Worm (Caenorhabditis elegans): ENCODE measurements around the gene gtap-2.

Gene gtap-2

DNA sequence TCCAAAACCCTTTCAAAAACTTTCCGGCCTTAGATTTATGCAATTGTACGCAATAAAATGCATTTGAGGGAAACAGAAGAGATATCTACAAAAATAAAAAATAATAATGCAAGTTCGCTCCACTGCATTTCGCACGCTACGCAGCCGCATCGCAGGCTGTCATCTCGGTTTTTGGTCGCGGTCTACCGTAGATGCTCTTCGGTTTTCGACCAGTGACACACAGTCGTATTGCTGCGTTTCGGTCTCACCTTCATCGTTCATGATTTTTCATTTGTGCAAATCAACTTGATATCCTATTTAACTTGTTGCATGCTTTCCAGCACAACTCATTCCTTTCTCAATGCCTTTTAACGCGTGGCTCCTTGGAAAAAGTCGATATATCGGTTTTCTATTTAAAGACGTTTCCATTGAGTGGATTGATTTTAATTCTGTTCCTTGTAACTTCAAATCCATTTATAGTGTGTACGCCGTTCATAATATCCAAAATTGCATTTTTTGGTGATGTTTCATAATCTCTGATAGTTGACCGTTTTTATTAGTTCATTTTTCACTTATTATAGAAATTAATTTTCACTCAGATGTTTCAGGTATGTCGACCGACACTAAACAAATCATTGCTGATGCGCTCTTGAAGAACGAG is 27.6 kb upstream of the gtap-2 start, which contains the start of gene vha-1 (continued):
- TF ChIP-seq fos-1 (tag; optimal IDR thresholded peaks at IDR 0.05): peak; percentile 99
- TF ChIP-seq ama-1 (optimal IDR thresholded peaks at IDR 0.05): peak; percentile 78
- TF ChIP-seq zag-1 (tag; optimal IDR thresholded peaks at IDR 0.05): peak; percentile 69
- TF ChIP-seq nhr-237 (tag; optimal IDR thresholded peaks at IDR 0.05): no peak
- TF ChIP-seq ZK546.5 (tag; optimal IDR thresholded peaks at IDR 0.05): peak; percentile 42
- TF ChIP-seq nhr-77 (tag; optimal IDR thresholded peaks at IDR 0.05): no peak
- TF ChIP-seq Y55F3AM.14 (GFP tag; optimal IDR thresholded peaks at IDR 0.05): no peak
- TF ChIP-seq blmp-1 (tag; optimal IDR thresholded peaks at IDR 0.05; ENCODE audit: insufficient read depth): peak; percentile 56
- peak; percentile 75 for TF ChIP-seq nhr-25 (tag; optimal IDR thresholded peaks at IDR 0.05)
- peak; percentile 83 for TF ChIP-seq sma-3 (GFP tag; optimal IDR thresholded peaks at IDR 0.05)
- peak; percentile 79 for TF ChIP-seq gmeb-1 (tag; optimal IDR thresholded peaks at IDR 0.05)
- TF ChIP-seq lsy-2 (tag; optimal IDR thresholded peaks at IDR 0.05): peak; percentile 78 to 94
- TF ChIP-seq alr-1 (tag; optimal IDR thresholded peaks at IDR 0.05): no peak
- TF ChIP-seq peb-1 (tag; optimal IDR thresholded peaks at IDR 0.05): no peak
- TF ChIP-seq nhr-23 (tag; optimal IDR thresholded peaks at IDR 0.05): no peak
- no peak for TF ChIP-seq sem-4 (tag; optimal IDR thresholded peaks at IDR 0.05)

DNA sequence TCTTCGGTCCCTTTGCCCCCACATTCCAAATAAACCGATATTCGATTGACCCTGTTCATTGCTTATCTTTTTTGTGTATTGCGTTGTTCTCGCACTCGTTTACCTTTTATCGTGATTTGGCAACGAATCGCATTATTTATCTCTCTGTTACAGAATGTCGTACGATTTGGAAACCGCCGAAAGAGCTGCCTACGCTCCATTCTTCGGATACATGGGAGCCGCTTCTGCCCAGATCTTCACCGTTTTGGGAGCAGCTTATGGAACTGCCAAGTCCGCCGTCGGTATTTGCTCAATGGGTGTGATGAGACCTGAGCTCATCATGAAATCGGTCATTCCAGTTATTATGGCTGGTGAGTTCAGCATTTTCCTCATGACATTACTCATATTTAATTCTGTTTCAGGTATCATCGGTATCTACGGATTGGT is 26.3 kb upstream of the gtap-2 start, which contains the start of gene vha-2:
TSS of gene vha-2 (plus strand) at position 154 of the 426 bp plus-strand sequence.
- no peak for TF ChIP-seq gmeb-1 (tag; optimal IDR thresholded peaks at IDR 0.05)
- peak; percentile 29 for TF ChIP-seq fos-1 (tag; optimal IDR thresholded peaks at IDR 0.05)
- TF ChIP-seq ZK546.5 (tag; optimal IDR thresholded peaks at IDR 0.05): no peak
- no peak for TF ChIP-seq skn-1 (tag; optimal IDR thresholded peaks at IDR 0.05)
- peak; percentile 1 for TF ChIP-seq nhr-129 (tag; optimal IDR thresholded peaks at IDR 0.05)
- TF ChIP-seq lin-11 (tag; optimal IDR thresholded peaks at IDR 0.05): peak; percentile 22
- no peak for TF ChIP-seq unc-62 (GFP tag; optimal IDR thresholded peaks at IDR 0.05)
- no peak for TF ChIP-seq sma-9 (GFP tag; optimal IDR thresholded peaks at IDR 0.05)
- TF ChIP-seq sma-9 (tag; optimal IDR thresholded peaks at IDR 0.05): no peak
- no peak for TF ChIP-seq crh-2 (tag; optimal IDR thresholded peaks at IDR 0.05)
- no peak for TF ChIP-seq snpc-4 (tag; optimal IDR thresholded peaks at IDR 0.05)
- no peak for TF ChIP-seq nhr-10 (tag; optimal IDR thresholded peaks at IDR 0.05)
- TF ChIP-seq dmd-4 (tag; optimal IDR thresholded peaks at IDR 0.05): no peak
- no peak for TF ChIP-seq C34F6.9 (tag; optimal IDR thresholded peaks at IDR 0.05)
- TF ChIP-seq nhr-11 (tag; optimal IDR thresholded peaks at IDR 0.05): no peak
- no peak for TF ChIP-seq ztf-11 (tag; optimal IDR thresholded peaks at IDR 0.05)
- TF ChIP-seq peb-1 (tag; optimal IDR thresholded peaks at IDR 0.05): no peak
- no peak for TF ChIP-seq alr-1 (tag; optimal IDR thresholded peaks at IDR 0.05)
- no peak for TF ChIP-seq blmp-1 (tag; optimal IDR thresholded peaks at IDR 0.05; ENCODE audit: insufficient read depth)
- TF ChIP-seq ama-1 (optimal IDR thresholded peaks at IDR 0.05): no peak
- no peak for TF ChIP-seq sem-4 (tag; optimal IDR thresholded peaks at IDR 0.05)
- TF ChIP-seq aly-2 (tag; optimal IDR thresholded peaks at IDR 0.05): no peak
- no peak for TF ChIP-seq Y55F3AM.14 (GFP tag; optimal IDR thresholded peaks at IDR 0.05)
- TF ChIP-seq ceh-82 (tag; optimal IDR thresholded peaks at IDR 0.05): no peak
- TF ChIP-seq sma-3 (GFP tag; optimal IDR thresholded peaks at IDR 0.05): peak; percentile 15
- TF ChIP-seq egl-27 (tag; optimal IDR thresholded peaks at IDR 0.05): no peak
- TF ChIP-seq nhr-25 (tag; optimal IDR thresholded peaks at IDR 0.05): no peak
- no peak for TF ChIP-seq mdl-1 (tag; optimal IDR thresholded peaks at IDR 0.05)
- TF ChIP-seq nhr-23 (tag; optimal IDR thresholded peaks at IDR 0.05): no peak
- no peak for TF ChIP-seq nhr-21 (tag; optimal IDR thresholded peaks at IDR 0.05)
- TF ChIP-seq ztf-4 (tag; optimal IDR thresholded peaks at IDR 0.05): no peak
- TF ChIP-seq unc-39 (tag; optimal IDR thresholded peaks at IDR 0.05): no peak
- no peak for TF ChIP-seq lin-13 (GFP tag; optimal IDR thresholded peaks at IDR 0.05)
- no peak for TF ChIP-seq elt-1 (tag; optimal IDR thresholded peaks at IDR 0.05)

DNA sequence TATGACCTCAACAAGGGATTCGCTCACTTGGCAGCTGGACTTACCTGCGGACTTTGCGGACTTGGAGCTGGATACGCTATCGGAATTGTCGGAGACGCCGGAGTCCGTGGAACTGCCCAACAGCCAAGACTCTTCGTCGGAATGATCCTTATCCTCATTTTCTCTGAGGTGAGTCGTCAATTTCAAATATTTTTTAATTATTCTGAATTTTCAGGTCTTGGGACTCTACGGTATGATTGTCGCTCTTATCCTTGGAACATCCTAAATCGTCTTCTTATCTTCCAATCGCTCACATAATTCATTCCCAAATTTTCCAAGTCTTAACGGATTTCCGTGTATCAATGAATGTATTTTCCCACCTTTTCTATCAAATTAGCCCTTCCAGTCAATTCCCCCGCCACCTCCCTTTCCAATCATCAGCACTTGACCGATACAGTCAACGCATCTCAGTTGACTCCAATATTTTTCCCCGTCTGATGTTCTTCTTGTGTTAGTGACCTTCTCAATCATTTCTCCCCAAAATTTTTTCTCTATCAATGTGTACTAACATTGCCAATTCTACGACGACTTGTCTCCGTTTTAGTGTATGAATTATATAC is 25.8 kb upstream of the gtap-2 start, which contains the start of gene R10E11.6:
TSS of gene R10E11.6 (plus strand) at position 524 of the 599 bp plus-strand sequence.
- TF ChIP-seq crh-2 (tag; optimal IDR thresholded peaks at IDR 0.05): no peak
- no peak for TF ChIP-seq dmd-4 (tag; optimal IDR thresholded peaks at IDR 0.05)
- TF ChIP-seq unc-62 (GFP tag; optimal IDR thresholded peaks at IDR 0.05): no peak
- TF ChIP-seq ama-1 (optimal IDR thresholded peaks at IDR 0.05): no peak
- TF ChIP-seq alr-1 (tag; optimal IDR thresholded peaks at IDR 0.05): no peak
- TF ChIP-seq peb-1 (tag; optimal IDR thresholded peaks at IDR 0.05): no peak

Data from whole organism, L2 larva.